Worm (Caenorhabditis elegans) whole organism, L4 larva: ENCODE measurements around the gene cdr-3.

Source experiments
- R02D3.7 ChIP-seq: fragments of 150-350 bp; sonication (generic microtip); optimal IDR thresholded peaks from 3 replicates; lab custom pipeline; 2014; ENCODE audit warnings: missing biosample characterization, missing genetic modification characterization
- ZK546.5 ChIP-seq, 2 experiments: sonication (generic microtip); optimal IDR thresholded peaks; 2 replicates each; lab custom pipeline; 2017; ENCODE audit warnings: missing biosample characterization in 2 of 2, missing genetic modification characterization in 2 of 2
- attf-4 ChIP-seq: sonication (generic microtip); optimal IDR thresholded peaks from 3 replicates; lab custom pipeline; 2017; ENCODE audit warnings: missing biosample characterization, missing genetic modification characterization
- ceh-62 ChIP-seq: sonication (generic microtip); optimal IDR thresholded peaks from 2 replicates; lab custom pipeline; 2017; ENCODE audit warnings: missing biosample characterization, missing genetic modification characterization
- dpl-1 ChIP-seq: fragments of 150-350 bp; optimal IDR thresholded peaks from 2 replicates; lab custom pipeline; 2014; ENCODE audit warnings: missing biosample characterization, missing genetic modification reagents, missing genetic modification characterization
- lin-39 ChIP-seq: fragments of 150-350 bp; optimal IDR thresholded peaks from 2 replicates; lab custom pipeline; 2014; ENCODE audit warnings: missing biosample characterization, missing genetic modification reagents, missing genetic modification characterization
- mdl-1 ChIP-seq, 2 experiments: fragments of 150-350 bp in 1 of 2; sonication (generic microtip) in 1 of 2; optimal IDR thresholded peaks; 2 replicates each; lab custom pipeline; 2014 to 2017; ENCODE audit warnings: missing biosample characterization in 2 of 2, missing genetic modification characterization in 2 of 2
- nhr-41 ChIP-seq: fragments of 200-800 bp; sonication (Bioruptor generic); IDR thresholded peaks from 2 replicates; pipeline ENCODE4 v1.3.6; 2022; ENCODE audit warnings: missing genetic modification reagents, missing genetic modification characterization, missing compliant biosample characterization
- rbr-2 ChIP-seq: sonication (generic microtip); optimal IDR thresholded peaks from 2 replicates; lab custom pipeline; 2016; ENCODE audit warnings: missing genotype, missing genetic modification characterization, missing compliant biosample characterization

DNA sequence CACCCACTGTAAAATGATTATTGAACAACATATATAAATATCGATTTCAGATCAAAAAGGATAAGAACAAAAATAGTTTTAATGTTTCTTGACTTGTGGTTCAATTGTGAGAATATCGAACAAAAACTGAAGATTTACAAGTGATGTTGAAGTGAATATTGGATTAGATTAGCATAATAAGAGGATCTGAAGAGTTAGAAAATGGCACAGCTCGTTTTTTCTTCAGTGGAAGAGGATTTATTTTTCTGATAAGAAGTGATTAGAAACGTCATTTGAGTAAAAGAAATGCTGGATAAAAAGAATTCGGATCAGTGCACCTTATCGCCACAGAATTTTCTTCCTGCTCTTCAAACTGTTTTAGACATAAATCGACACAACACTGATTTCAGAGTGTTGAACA lies 21.5 kb downstream of the cdr-3 start, which contains the start of gene twk-14:
- TF ChIP-seq nhr-41 (GFP tag; lab: Robert Waterston, UW) (no peak), ceh-62 (tag; lab: Kevin White, UChicago) (no peak), lin-39 (no peak), R02D3.7 (tag; lab: Kevin White, UChicago) (no peak), dpl-1 (no peak), attf-4 (tag; lab: Kevin White, UChicago) (no peak), mdl-1 (tag; optimal IDR thresholded peaks at IDR 0.05; lab: Kevin White, UChicago) (no peak), rbr-2 (tag; lab: Kevin White, UChicago) (no peak), ZK546.5 (tag; optimal IDR thresholded peaks at IDR 0.05; lab: Kevin White, UChicago) (no peak)
